Worm (Caenorhabditis elegans) whole organism, L2 larva: ENCODE results near the gene F16G10.6.

Experiments used
- C34F6.9 ChIP-seq: fragments of 150-350 bp; optimal IDR thresholded peaks from 2 replicates; lab custom pipeline; 2014; ENCODE audit warnings: missing biosample characterization, missing genetic modification characterization
- F13H6.1 ChIP-seq: sonication (generic microtip); optimal IDR thresholded peaks from 2 replicates; lab custom pipeline; 2016; ENCODE audit warnings: missing genetic modification characterization, missing compliant biosample characterization
- R02D3.7 ChIP-seq: fragments of 150-350 bp; optimal IDR thresholded peaks from 2 replicates; lab custom pipeline; 2014; ENCODE audit warnings: missing biosample characterization, missing genetic modification characterization
- Y55F3AM.14 ChIP-seq: fragments of 200-800 bp; sonication (Bioruptor generic); optimal IDR thresholded peaks from 2 replicates; lab custom pipeline; 2018; ENCODE audit warnings: mild to moderate bottlenecking, missing genetic modification characterization, missing compliant biosample characterization
- ZK546.5 ChIP-seq: sonication (generic microtip); optimal IDR thresholded peaks from 2 replicates; lab custom pipeline; 2017; ENCODE audit warnings: missing biosample characterization, missing genetic modification characterization
- alr-1 ChIP-seq: fragments of 150-350 bp; optimal IDR thresholded peaks from 2 replicates; lab custom pipeline; 2014; ENCODE audit warnings: missing biosample characterization, missing genetic modification characterization
- aly-2 ChIP-seq: fragments of 150-350 bp; optimal IDR thresholded peaks from 2 replicates; lab custom pipeline; 2014; ENCODE audit warnings: missing biosample characterization, missing genetic modification characterization
- ama-1 ChIP-seq: fragments of 150-350 bp; optimal IDR thresholded peaks from 2 replicates; lab custom pipeline; 2018; ENCODE audit warnings: inconsistent platforms
- blmp-1 ChIP-seq: sonication (generic microtip); optimal IDR thresholded peaks from 2 replicates; lab custom pipeline; 2017; ENCODE audit warnings: missing genetic modification characterization, mild to moderate bottlenecking, missing compliant biosample characterization, antibody characterized with exemption, moderate library complexity; ENCODE audit not compliant: insufficient read depth
- ceh-16 ChIP-seq: fragments of 150-350 bp; optimal IDR thresholded peaks from 2 replicates; lab custom pipeline; 2014; ENCODE audit warnings: missing biosample characterization, missing genetic modification characterization
- ceh-82 ChIP-seq: fragments of 150-350 bp; optimal IDR thresholded peaks from 2 replicates; lab custom pipeline; 2014; ENCODE audit warnings: missing biosample characterization, missing genetic modification characterization
- crh-2 ChIP-seq: sonication (generic microtip); optimal IDR thresholded peaks from 2 replicates; lab custom pipeline; 2017; ENCODE audit warnings: missing biosample characterization, missing genetic modification characterization
- dmd-4 ChIP-seq: sonication (generic microtip); optimal IDR thresholded peaks from 2 replicates; lab custom pipeline; 2017; ENCODE audit warnings: missing biosample characterization, missing genetic modification characterization
- elt-1 ChIP-seq: fragments of 150-350 bp; optimal IDR thresholded peaks from 2 replicates; lab custom pipeline; 2014; ENCODE audit warnings: missing biosample characterization, missing genetic modification characterization
- elt-3 ChIP-seq: sonication (generic microtip); optimal IDR thresholded peaks from 2 replicates; lab custom pipeline; 2017; ENCODE audit warnings: missing biosample characterization, missing genetic modification characterization
- fos-1 ChIP-seq: fragments of 150-350 bp; optimal IDR thresholded peaks from 2 replicates; lab custom pipeline; 2014; ENCODE audit warnings: missing biosample characterization, missing genetic modification characterization
- gmeb-1 ChIP-seq: fragments of 150-350 bp; optimal IDR thresholded peaks from 2 replicates; lab custom pipeline; 2014; ENCODE audit warnings: missing biosample characterization, missing genetic modification characterization
- lin-11 ChIP-seq: fragments of 150-350 bp; sonication (generic microtip); optimal IDR thresholded peaks from 2 replicates; lab custom pipeline; 2014; ENCODE audit warnings: missing biosample characterization, missing genetic modification characterization, inconsistent platforms, mixed read lengths
- lin-13 ChIP-seq: fragments of 150-350 bp; optimal IDR thresholded peaks from 2 replicates; lab custom pipeline; 2014; ENCODE audit warnings: missing biosample characterization, missing genetic modification reagents, missing genetic modification characterization
- lin-39 ChIP-seq: fragments of 150-350 bp; optimal IDR thresholded peaks from 2 replicates; lab custom pipeline; 2014; ENCODE audit warnings: missing biosample characterization, missing genetic modification reagents, missing genetic modification characterization
- lsy-2 ChIP-seq, 2 experiments: fragments of 150-350 bp in 1 of 2; sonication (generic microtip) in 1 of 2; optimal IDR thresholded peaks; 2 replicates each; lab custom pipeline; 2014 to 2017; ENCODE audit warnings: missing biosample characterization in 2 of 2, missing genetic modification characterization in 2 of 2
- mdl-1 ChIP-seq, 2 experiments: fragments of 150-350 bp in 1 of 2; sonication (generic microtip) in 1 of 2; optimal IDR thresholded peaks; 2 replicates each; lab custom pipeline; 2017; ENCODE audit warnings: missing biosample characterization in 2 of 2, missing genetic modification characterization in 2 of 2
- nhr-10 ChIP-seq: sonication (generic microtip); optimal IDR thresholded peaks from 2 replicates; lab custom pipeline; 2017; ENCODE audit warnings: missing biosample characterization, missing genetic modification characterization
- nhr-11 ChIP-seq: fragments of 150-350 bp; optimal IDR thresholded peaks from 2 replicates; lab custom pipeline; 2014; ENCODE audit warnings: missing biosample characterization, missing genetic modification characterization
- nhr-129 ChIP-seq: fragments of 150-350 bp; optimal IDR thresholded peaks from 2 replicates; lab custom pipeline; 2014; ENCODE audit warnings: missing biosample characterization, missing genetic modification characterization
- nhr-21 ChIP-seq: fragments of 150-350 bp; optimal IDR thresholded peaks from 2 replicates; lab custom pipeline; 2014; ENCODE audit warnings: missing biosample characterization, missing genetic modification characterization
- nhr-23 ChIP-seq: fragments of 150-350 bp; optimal IDR thresholded peaks from 2 replicates; lab custom pipeline; 2014; ENCODE audit warnings: missing biosample characterization, missing genetic modification reagents, missing genetic modification characterization
- nhr-237 ChIP-seq: fragments of 150-350 bp; optimal IDR thresholded peaks from 2 replicates; lab custom pipeline; 2014; ENCODE audit warnings: missing biosample characterization, missing genetic modification characterization
- nhr-6 ChIP-seq: fragments of 150-350 bp; optimal IDR thresholded peaks from 2 replicates; lab custom pipeline; 2014; ENCODE audit warnings: missing biosample characterization, missing genetic modification characterization
- nhr-77 ChIP-seq: fragments of 150-350 bp; optimal IDR thresholded peaks from 2 replicates; lab custom pipeline; 2014; ENCODE audit warnings: missing biosample characterization, missing genetic modification characterization
- peb-1 ChIP-seq: fragments of 150-350 bp; optimal IDR thresholded peaks from 2 replicates; lab custom pipeline; 2014; ENCODE audit warnings: missing biosample characterization, missing genetic modification characterization
- sem-4 ChIP-seq: fragments of 150-350 bp; optimal IDR thresholded peaks from 2 replicates; lab custom pipeline; 2014; ENCODE audit warnings: missing biosample characterization, missing genetic modification reagents, missing genetic modification characterization
- skn-1 ChIP-seq: sonication (generic microtip); optimal IDR thresholded peaks from 2 replicates; lab custom pipeline; 2017; ENCODE audit warnings: missing biosample characterization, missing genetic modification characterization
- sma-3 ChIP-seq: sonication (generic microtip); optimal IDR thresholded peaks from 2 replicates; lab custom pipeline; 2016; ENCODE audit warnings: missing genetic modification reagents, missing genetic modification characterization, missing compliant biosample characterization
- snpc-4 ChIP-seq: fragments of 150-350 bp; optimal IDR thresholded peaks from 2 replicates; lab custom pipeline; 2014; ENCODE audit warnings: missing biosample characterization, missing genetic modification characterization
- unc-39 ChIP-seq: fragments of 150-350 bp; optimal IDR thresholded peaks from 2 replicates; lab custom pipeline; 2014; ENCODE audit warnings: missing biosample characterization, missing genetic modification characterization
- unc-55 ChIP-seq: fragments of 150-350 bp; sonication (generic microtip); optimal IDR thresholded peaks from 3 replicates; lab custom pipeline; 2014; ENCODE audit warnings: missing biosample characterization, missing genetic modification reagents, missing genetic modification characterization
- unc-62 ChIP-seq: fragments of 150-350 bp; optimal IDR thresholded peaks from 2 replicates; lab custom pipeline; 2014; ENCODE audit warnings: missing biosample characterization, missing genetic modification reagents, missing genetic modification characterization
- ztf-1 ChIP-seq: fragments of 200-800 bp; sonication (Bioruptor generic); conservative IDR thresholded peaks from 2 replicates; pipeline ENCODE4 v1.3.6; 2022; ENCODE audit warnings: missing genetic modification characterization, missing compliant biosample characterization
- ztf-11 ChIP-seq: sonication (generic microtip); optimal IDR thresholded peaks from 2 replicates; lab custom pipeline; 2017; ENCODE audit warnings: missing biosample characterization, missing genetic modification characterization
- ztf-4 ChIP-seq: fragments of 150-350 bp; optimal IDR thresholded peaks from 2 replicates; lab custom pipeline; 2014; ENCODE audit warnings: missing biosample characterization, missing genetic modification characterization

The F16G10.6 gene

ce11 chrII:2346672-2347071, 31.0 kb downstream of the F16G10.6 start, which contains the start of gene F43C11.4:
Gene F43C11.4, plus strand, starts transcription at chrII:2346972.
- TF ChIP-seq sma-3 (GFP tag; lab: Kevin White, UChicago) (no peak), peb-1 (no peak), nhr-77 (tag; lab: Kevin White, UChicago) (no peak), nhr-6 (tag; lab: Kevin White, UChicago) (no peak), crh-2 (tag; lab: Kevin White, UChicago) (no peak), unc-62 (GFP tag; lab: Kevin White, UChicago) (no peak), ztf-11 (tag; lab: Kevin White, UChicago) (no peak), dmd-4 (tag; lab: Kevin White, UChicago) (no peak), nhr-11 (tag; lab: Kevin White, UChicago) (no peak), mdl-1 (tag; optimal IDR thresholded peaks at IDR 0.05; lab: Kevin White, UChicago) (no peak), sem-4 (no peak), lin-13 (GFP tag; lab: Kevin White, UChicago) (no peak), ztf-1 (GFP tag; lab: Robert Waterston, UW) (no peak), nhr-21 (tag; lab: Kevin White, UChicago) (no peak), unc-55 (no peak), nhr-23 (tag; lab: Kevin White, UChicago) (no peak), lsy-2 (tag; optimal IDR thresholded peaks at IDR 0.05; lab: Kevin White, UChicago) (no peak), elt-3 (tag; lab: Kevin White, UChicago) (no peak)

ce11 chrII:2342004-2342479, 35.6 kb downstream of the F16G10.6 start, which contains the start of gene F43C11.6:
Gene F43C11.6, plus strand, starts transcription at chrII:2342429.
- TF ChIP-seq ztf-4 = no peak
- TF ChIP-seq lin-11 = no peak
- no peak for TF ChIP-seq gmeb-1 (tag; lab: Kevin White, UChicago)
- TF ChIP-seq fos-1 (tag; lab: Kevin White, UChicago) = no peak
- TF ChIP-seq skn-1 (tag; lab: Kevin White, UChicago) = no peak
- no peak for TF ChIP-seq nhr-6 (tag; lab: Kevin White, UChicago)
- no peak for TF ChIP-seq F13H6.1 (tag; lab: Kevin White, UChicago)
- no peak for TF ChIP-seq alr-1 (tag; lab: Kevin White, UChicago)
- no peak for TF ChIP-seq blmp-1 (tag; lab: Kevin White, UChicago)
- no peak for TF ChIP-seq Y55F3AM.14 (GFP tag; lab: Kevin White, UChicago)
- peak in 1 of 2 experiments; percentile 61 for TF ChIP-seq lsy-2 (tag; optimal IDR thresholded peaks at IDR 0.05; lab: Kevin White, UChicago)
- TF ChIP-seq nhr-129 (tag; lab: Kevin White, UChicago) = peak; percentile 13
- TF ChIP-seq nhr-10 (tag; lab: Kevin White, UChicago) = no peak
- TF ChIP-seq lin-13 (GFP tag; lab: Kevin White, UChicago) = peak; percentile 42
- TF ChIP-seq ztf-1 (GFP tag; lab: Robert Waterston, UW) = no peak
- TF ChIP-seq nhr-11 (tag; lab: Kevin White, UChicago) = no peak
- TF ChIP-seq C34F6.9 = peak; percentile 16
- TF ChIP-seq elt-1 (tag; lab: Kevin White, UChicago) = no peak
- no peak for TF ChIP-seq ceh-16 (tag; lab: Kevin White, UChicago)
- no peak for TF ChIP-seq aly-2 (tag; lab: Kevin White, UChicago)
- no peak for TF ChIP-seq ZK546.5 (tag; lab: Kevin White, UChicago)
- no peak for TF ChIP-seq ceh-82 (tag; lab: Kevin White, UChicago)
- TF ChIP-seq crh-2 (tag; lab: Kevin White, UChicago) = peak; percentile 9
- TF ChIP-seq unc-39 (tag; lab: Kevin White, UChicago) = no peak
- peak; percentile 69 for TF ChIP-seq R02D3.7 (tag; lab: Kevin White, UChicago)
- TF ChIP-seq ama-1 (lab: Kevin White, UChicago) = no peak
- TF ChIP-seq mdl-1 (tag; optimal IDR thresholded peaks at IDR 0.05; lab: Kevin White, UChicago) = no peak
- TF ChIP-seq unc-55 = peak; percentile 62
- no peak for TF ChIP-seq elt-3 (tag; lab: Kevin White, UChicago)
- no peak for TF ChIP-seq nhr-237
- TF ChIP-seq, all 48 proteins: peak for 7

ce11 chrII:2341515-2341914, 36.1 kb downstream of the F16G10.6 start, which contains the start of gene enri-1:
Gene enri-1, minus strand, starts transcription at chrII:2341615.
- no peak for TF ChIP-seq lsy-2 (tag; optimal IDR thresholded peaks at IDR 0.05; lab: Kevin White, UChicago)
- no peak for TF ChIP-seq snpc-4 (tag; lab: Kevin White, UChicago)
- no peak for TF ChIP-seq lin-39
- TF ChIP-seq, all 48 proteins: peak for 0
